Worm (Caenorhabditis elegans): Measurements from ENCODE around the gene mif-1.

- TF ChIP-seq lsy-2 (tag; optimal IDR thresholded peaks at IDR 0.05), result no peak
- TF ChIP-seq mab-5 (tag; optimal IDR thresholded peaks at IDR 0.05), result no peak
- TF ChIP-seq pha-4 (tag; optimal IDR thresholded peaks at IDR 0.05), result no peak
- TF ChIP-seq ztf-11 (tag; optimal IDR thresholded peaks at IDR 0.05), result no peak
- no peak for TF ChIP-seq elt-3 (tag; optimal IDR thresholded peaks at IDR 0.05)
- TF ChIP-seq mls-2 (tag; optimal IDR thresholded peaks at IDR 0.05), result no peak
- no peak for TF ChIP-seq nhr-28 (tag; optimal IDR thresholded peaks at IDR 0.05)
- TF ChIP-seq mep-1 (tag; optimal IDR thresholded peaks at IDR 0.05), result no peak
Measured at ce11 chrIII:11871617-11872016, 23.7 kb downstream of the mif-1 start.

Data from whole organism, mixed stage, embryonic.